Worm (Caenorhabditis elegans) whole organism, L1 larva: ENCODE data around the gene F53B3.5.

Experiments
- lin-13 ChIP-seq: fragments of 150-350 bp; optimal IDR thresholded peaks from 2 replicates; lab custom pipeline; 2014; ENCODE audit warnings: missing biosample characterization, missing genetic modification reagents, missing genetic modification characterization
- lin-39 ChIP-seq: fragments of 150-350 bp; optimal IDR thresholded peaks from 2 replicates; lab custom pipeline; 2014; ENCODE audit warnings: missing biosample characterization, missing genetic modification reagents, missing genetic modification characterization
- nhr-11 ChIP-seq: fragments of 150-350 bp; optimal IDR thresholded peaks from 2 replicates; lab custom pipeline; 2014; ENCODE audit warnings: missing biosample characterization, missing genetic modification characterization
- nhr-237 ChIP-seq: fragments of 150-350 bp; optimal IDR thresholded peaks from 2 replicates; lab custom pipeline; 2014; ENCODE audit warnings: missing biosample characterization, missing genetic modification characterization
- nhr-28 ChIP-seq: fragments of 150-350 bp; optimal IDR thresholded peaks from 2 replicates; lab custom pipeline; 2014; ENCODE audit warnings: missing biosample characterization, missing genetic modification characterization
- pqm-1 ChIP-seq: sonication (generic microtip); optimal IDR thresholded peaks from 3 replicates; lab custom pipeline; 2017; ENCODE audit warnings: missing biosample characterization, missing genetic modification characterization

- TF ChIP-seq nhr-28 (no peak), lin-13 (GFP tag; lab: Kevin White, UChicago) (no peak), nhr-11 (tag; lab: Kevin White, UChicago) (no peak), pqm-1 (tag; lab: Kevin White, UChicago) (no peak), lin-39 (tag; lab: Kevin White, UChicago) (no peak), nhr-237 (tag; lab: Kevin White, UChicago) (no peak)
These were observed 46.6 kb upstream of the F53B3.5 start for ce11 chrX:2925950-2926349.
